Fruit fly (Drosophila melanogaster): Measurements from ENCODE around the gene Polr2J.

The Polr2J gene

DNA sequence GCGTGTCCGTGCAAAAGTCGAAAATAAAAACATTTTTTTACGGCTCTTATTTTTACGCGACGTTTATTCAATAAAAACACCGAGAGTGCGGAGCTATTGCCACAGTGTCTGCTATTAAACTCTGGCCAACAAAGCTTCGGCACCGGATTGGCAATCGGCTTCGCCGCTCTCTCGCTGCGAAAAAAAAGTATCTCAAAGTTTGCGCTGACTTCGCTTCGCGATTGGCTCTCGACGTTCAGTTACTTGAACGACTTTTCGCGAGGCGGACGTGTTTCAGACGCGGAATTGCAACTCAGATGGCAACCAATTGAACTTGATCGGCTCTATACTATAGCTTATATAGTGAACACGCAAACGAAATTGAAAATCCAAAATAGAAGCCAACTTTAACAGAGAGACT lies 21.1 kb downstream of the Polr2J start (continued):
- TF ChIP-seq CG13894 (tag; optimal IDR thresholded peaks at IDR 0.05): peak; percentile 51
- no peak for TF ChIP-seq CG16863 (GFP tag; optimal IDR thresholded peaks at IDR 0.05)
- no peak for TF ChIP-seq pb (GFP tag; optimal IDR thresholded peaks at IDR 0.05)
- no peak for TF ChIP-seq tin (GFP tag; optimal IDR thresholded peaks at IDR 0.05)
- no peak for TF ChIP-seq grau (tag; optimal IDR thresholded peaks at IDR 0.05)
- TF ChIP-seq CG12769 (tag; optimal IDR thresholded peaks at IDR 0.05): peak; percentile 27
- TF ChIP-seq CG4820 (GFP tag; optimal IDR thresholded peaks at IDR 0.05): no peak
- TF ChIP-seq dmrt99B (tag; optimal IDR thresholded peaks at IDR 0.05): no peak

DNA sequence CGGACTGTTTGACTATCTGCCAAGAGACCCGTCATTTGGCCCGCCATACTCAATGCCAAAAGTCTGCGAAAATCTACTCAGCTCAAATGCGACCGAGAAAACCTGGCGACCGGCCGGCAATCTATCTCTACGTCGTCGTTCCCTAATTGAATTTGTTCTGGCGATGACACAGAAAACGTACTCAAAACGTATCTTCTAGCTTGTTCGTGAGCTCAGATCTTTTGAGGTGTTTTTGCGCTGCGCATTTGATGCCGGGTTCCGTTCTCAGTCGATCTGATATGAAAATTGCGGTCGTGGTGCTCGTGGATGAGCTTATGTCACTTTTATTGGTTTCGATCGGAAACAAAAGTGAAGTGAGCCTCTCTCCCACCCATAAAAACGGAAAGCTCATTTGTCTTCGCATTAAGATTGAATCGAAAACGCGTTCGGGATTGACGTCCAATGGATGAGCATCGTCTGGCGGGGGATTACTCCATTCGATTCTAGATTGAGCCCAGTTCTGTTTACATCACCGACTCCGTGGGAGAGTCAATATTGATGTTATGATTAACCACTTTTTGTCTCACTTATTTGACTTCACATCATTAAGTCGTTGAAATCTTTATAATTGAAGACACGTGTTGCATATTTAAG lies 22.4 kb downstream of the Polr2J start:
- TF ChIP-seq CG15479 (GFP tag; optimal IDR thresholded peaks at IDR 0.05): no peak
- TF ChIP-seq Hr39 (optimal IDR thresholded peaks at IDR 0.05): no peak
- no peak for TF ChIP-seq dati (GFP tag; IDR thresholded peaks at IDR 0.05)
- peak; percentile 71 for TF ChIP-seq sens (GFP tag)
- TF ChIP-seq H2.0 (GFP tag; IDR thresholded peaks at IDR 0.05): no peak
- no peak for TF ChIP-seq Dip2 (GFP tag; IDR thresholded peaks at IDR 0.05)
- no peak for TF ChIP-seq rib (GFP tag; IDR thresholded peaks at IDR 0.05)
- peak; percentile 58 for TF ChIP-seq CG3281 (GFP tag; optimal IDR thresholded peaks at IDR 0.05)
- no peak for TF ChIP-seq fu2 (GFP tag; optimal IDR thresholded peaks at IDR 0.05)
- TF ChIP-seq CG31441 (GFP tag; IDR thresholded peaks at IDR 0.05): no peak
- TF ChIP-seq CG2116 (GFP tag; optimal IDR thresholded peaks at IDR 0.05): no peak
- TF ChIP-seq Oli (tag; optimal IDR thresholded peaks at IDR 0.05): no peak
- TF ChIP-seq Ptx1 (GFP tag; IDR thresholded peaks at IDR 0.05): no peak
- TF ChIP-seq CG31224 (GFP tag; IDR thresholded peaks at IDR 0.05): no peak
- peak; percentile 15 for TF ChIP-seq mirr (GFP tag; optimal IDR thresholded peaks at IDR 0.05)
- no peak for TF ChIP-seq Abd-B (GFP tag; optimal IDR thresholded peaks at IDR 0.05)
- no peak for TF ChIP-seq Xrp1 (GFP tag; IDR thresholded peaks at IDR 0.05)
- no peak for TF ChIP-seq Ssrp (tag; optimal IDR thresholded peaks at IDR 0.05)
- no peak for TF ChIP-seq ken (GFP tag; IDR thresholded peaks at IDR 0.05)
- no peak for TF ChIP-seq NC2α (GFP tag; optimal IDR thresholded peaks at IDR 0.05)
- no peak for TF ChIP-seq Hr78 (GFP tag; optimal IDR thresholded peaks at IDR 0.05)
- TF ChIP-seq CG12659 (GFP tag; optimal IDR thresholded peaks at IDR 0.05): peak; percentile 13
- peak; percentile 62 for TF ChIP-seq lab (GFP tag; optimal IDR thresholded peaks at IDR 0.05)
- no peak for TF ChIP-seq CG3995 (GFP tag; optimal IDR thresholded peaks at IDR 0.05)
- TF ChIP-seq cas (GFP tag; IDR thresholded peaks at IDR 0.05): no peak
- no peak for TF ChIP-seq Tbp (GFP tag; optimal IDR thresholded peaks at IDR 0.05)
- 0 out of 3 replicates have a peak, but pooled peaks have one; percentile 26 for TF ChIP-seq Dbx (GFP tag; IDR thresholded peaks at IDR 0.05)
- no peak for TF ChIP-seq croc (GFP tag; conservative IDR thresholded peaks at IDR 0.05)
- no peak for TF ChIP-seq trem (tag; optimal IDR thresholded peaks at IDR 0.05)
- no peak for TF ChIP-seq pnt (GFP tag; optimal IDR thresholded peaks at IDR 0.05)
- no peak for TF ChIP-seq CG17328 (GFP tag; IDR thresholded peaks at IDR 0.05)
- no peak for TF ChIP-seq CG11093 (GFP tag; IDR thresholded peaks at IDR 0.05)
- TF ChIP-seq CG13775 (GFP tag; optimal IDR thresholded peaks at IDR 0.05): no peak
- TF ChIP-seq wdn (GFP tag; IDR thresholded peaks at IDR 0.05): 0 out of 2 replicates have a peak, but pooled peaks have one; percentile 12
- no peak for TF ChIP-seq CG7372 (GFP tag; IDR thresholded peaks at IDR 0.05)
- no peak for TF ChIP-seq aop (GFP tag; IDR thresholded peaks at IDR 0.05)
- no peak for TF ChIP-seq CG4820 (GFP tag; optimal IDR thresholded peaks at IDR 0.05)
- TF ChIP-seq Mrtf (GFP tag; IDR thresholded peaks at IDR 0.05): no peak
- TF ChIP-seq CG10565 (GFP tag; optimal IDR thresholded peaks at IDR 0.05): no peak
- TF ChIP-seq CG14441 (GFP tag; IDR thresholded peaks at IDR 0.05): no peak
- TF ChIP-seq Scr (GFP tag; IDR thresholded peaks at IDR 0.05; ENCODE audit: partially characterized antibody): no peak
- peak; percentile 8 for TF ChIP-seq Sox100B (GFP tag; optimal IDR thresholded peaks at IDR 0.05)
- TF ChIP-seq Stat92E (GFP tag; optimal IDR thresholded peaks at IDR 0.05): no peak
